Worm (Caenorhabditis elegans) whole organism, young adult: ENCODE measurements around the gene R148.8.

Experiments used
- B0019.2 ChIP-seq: fragments of 200-800 bp; sonication (Bioruptor generic); conservative IDR thresholded peaks from 2 replicates; pipeline ENCODE4 v1.3.6; 2022; ENCODE audit warnings: missing genetic modification reagents, missing genetic modification characterization, missing compliant biosample characterization
- C17E4.6 ChIP-seq: fragments of 200-800 bp; sonication (Bioruptor generic); IDR thresholded peaks from 2 replicates; pipeline ENCODE4 v1.3.6; 2022; ENCODE audit warnings: missing genetic modification reagents, missing genetic modification characterization, missing compliant biosample characterization
- D2030.7 ChIP-seq: fragments of 200-800 bp; sonication (Bioruptor generic); IDR thresholded peaks from 2 replicates; pipeline ENCODE4 v1.3.6; 2022; ENCODE audit warnings: missing genetic modification reagents, missing genetic modification characterization, missing compliant biosample characterization
- F33H1.4 ChIP-seq: fragments of 200-800 bp; sonication (Bioruptor generic); IDR thresholded peaks from 2 replicates; pipeline ENCODE4 v1.3.6; 2022; ENCODE audit warnings: missing genetic modification reagents, missing genetic modification characterization, missing compliant biosample characterization
- F37B4.10 ChIP-seq: fragments of 200-800 bp; sonication (Bioruptor generic); IDR thresholded peaks from 2 replicates; pipeline ENCODE4 v1.3.6; 2022; ENCODE audit warnings: missing genetic modification characterization, missing compliant biosample characterization
- K11D2.4 ChIP-seq: fragments of 200-800 bp; sonication (Bioruptor generic); IDR thresholded peaks from 2 replicates; pipeline ENCODE4 v1.3.6; 2022; ENCODE audit warnings: missing genetic modification reagents, missing genetic modification characterization, missing compliant biosample characterization
- Y53F4B.3 ChIP-seq: fragments of 200-800 bp; sonication (Bioruptor generic); IDR thresholded peaks from 2 replicates; pipeline ENCODE4 v1.3.6; 2022; ENCODE audit warnings: missing genetic modification reagents, missing genetic modification characterization, missing compliant biosample characterization
- ama-1 ChIP-seq, 3 experiments: fragments of 150-350 bp in 1 of 3; sonication (generic microtip) in 2 of 3; optimal IDR thresholded peaks; 2 replicates each; lab custom pipeline; 2014 to 2018; ENCODE audit warnings: missing biosample characterization in 2 of 3, missing genetic modification characterization in 2 of 3, missing genetic modification reagents in 2 of 3
- aptf-2 ChIP-seq: fragments of 200-800 bp; sonication (Bioruptor generic); conservative IDR thresholded peaks from 2 replicates; pipeline ENCODE4 v1.3.6; 2022; ENCODE audit warnings: missing genetic modification reagents, missing genetic modification characterization, missing compliant biosample characterization
- aptf-3 ChIP-seq: fragments of 200-800 bp; sonication (Bioruptor generic); IDR thresholded peaks from 2 replicates; pipeline ENCODE4 v1.3.6; 2022; ENCODE audit warnings: missing genetic modification characterization, missing compliant biosample characterization
- athp-1 ChIP-seq: sonication (generic microtip); optimal IDR thresholded peaks from 2 replicates; lab custom pipeline; 2017; ENCODE audit warnings: mild to moderate bottlenecking, missing genetic modification characterization, missing compliant biosample characterization
- bed-2 ChIP-seq: fragments of 200-800 bp; sonication (Bioruptor generic); IDR thresholded peaks from 2 replicates; pipeline ENCODE4 v1.3.6; 2022; ENCODE audit warnings: missing genetic modification reagents, missing genetic modification characterization, missing compliant biosample characterization
- cebp-2 ChIP-seq: fragments of 200-800 bp; sonication (Bioruptor generic); IDR thresholded peaks from 2 replicates; pipeline ENCODE4 v1.3.6; 2022; ENCODE audit warnings: missing genetic modification characterization, missing compliant biosample characterization
- ceh-27 ChIP-seq: fragments of 200-800 bp; sonication (Bioruptor generic); optimal IDR thresholded peaks from 2 replicates; lab custom pipeline; 2018; ENCODE audit warnings: mild to moderate bottlenecking, missing genetic modification characterization, moderate library complexity, missing compliant biosample characterization
- ceh-58 ChIP-seq: fragments of 200-800 bp; sonication (Bioruptor generic); IDR thresholded peaks from 2 replicates; pipeline ENCODE4 v1.3.6; 2022; ENCODE audit warnings: missing genetic modification characterization, missing compliant biosample characterization
- ceh-79 ChIP-seq: sonication (generic microtip); optimal IDR thresholded peaks from 2 replicates; lab custom pipeline; 2017; ENCODE audit warnings: mild to moderate bottlenecking, missing genetic modification characterization, missing compliant biosample characterization
- chd-7 ChIP-seq: sonication (generic microtip); optimal IDR thresholded peaks from 2 replicates; lab custom pipeline; 2016; ENCODE audit warnings: mild to moderate bottlenecking, missing genetic modification characterization, moderate library complexity, missing compliant biosample characterization
- egrh-3 ChIP-seq: fragments of 200-800 bp; sonication (Bioruptor generic); IDR thresholded peaks from 2 replicates; pipeline ENCODE4 v1.3.6; 2022; ENCODE audit warnings: missing genetic modification reagents, missing genetic modification characterization, missing compliant biosample characterization
- ekl-4 ChIP-seq: fragments of 200-800 bp; sonication (Bioruptor generic); IDR thresholded peaks from 2 replicates; pipeline ENCODE4 v1.3.6; 2022; ENCODE audit warnings: missing genetic modification reagents, missing genetic modification characterization, missing compliant biosample characterization
- fkh-3 ChIP-seq: sonication (generic microtip); optimal IDR thresholded peaks from 2 replicates; lab custom pipeline; 2016; ENCODE audit warnings: mild to moderate bottlenecking, missing genetic modification characterization, missing compliant biosample characterization
- gei-17 ChIP-seq: fragments of 200-800 bp; sonication (Bioruptor generic); optimal IDR thresholded peaks from 2 replicates; lab custom pipeline; 2018; ENCODE audit warnings: mild to moderate bottlenecking, missing genetic modification characterization, missing compliant biosample characterization
- hlh-12 ChIP-seq: sonication (generic microtip); optimal IDR thresholded peaks from 2 replicates; lab custom pipeline; 2016; ENCODE audit warnings: missing genetic modification characterization, missing compliant biosample characterization
- hlh-26 ChIP-seq: fragments of 200-800 bp; sonication (Bioruptor generic); conservative IDR thresholded peaks from 2 replicates; pipeline ENCODE4 v1.3.6; 2022; ENCODE audit warnings: missing genetic modification reagents, missing genetic modification characterization, missing compliant biosample characterization
- hmg-20 ChIP-seq: fragments of 200-800 bp; sonication (Bioruptor generic); IDR thresholded peaks from 2 replicates; pipeline ENCODE4 v1.3.6; 2022; ENCODE audit warnings: missing genetic modification reagents, missing genetic modification characterization, missing compliant biosample characterization
- let-526 ChIP-seq: fragments of 200-800 bp; sonication (Bioruptor generic); IDR thresholded peaks from 2 replicates; pipeline ENCODE4 v1.3.6; 2022; ENCODE audit warnings: missing genetic modification reagents, missing genetic modification characterization, missing compliant biosample characterization
- lin-26 ChIP-seq: fragments of 200-800 bp; sonication (Bioruptor generic); IDR thresholded peaks from 2 replicates; pipeline ENCODE4 v1.3.6; 2022; ENCODE audit warnings: missing genetic modification reagents, missing genetic modification characterization, missing compliant biosample characterization
- lir-1 ChIP-seq: fragments of 200-800 bp; sonication (Bioruptor generic); conservative IDR thresholded peaks from 2 replicates; pipeline ENCODE4 v1.3.6; 2022; ENCODE audit warnings: missing genetic modification reagents, missing genetic modification characterization, missing compliant biosample characterization
- madf-3 ChIP-seq: fragments of 200-800 bp; sonication (Bioruptor generic); IDR thresholded peaks from 2 replicates; pipeline ENCODE4 v1.3.6; 2022; ENCODE audit warnings: missing genetic modification reagents, missing genetic modification characterization, missing compliant biosample characterization
- madf-8 ChIP-seq: fragments of 200-800 bp; sonication (Bioruptor generic); conservative IDR thresholded peaks from 2 replicates; pipeline ENCODE4 v1.3.6; 2022; ENCODE audit warnings: missing genetic modification reagents, missing genetic modification characterization, missing compliant biosample characterization
- mel-28 ChIP-seq: sonication (generic microtip); optimal IDR thresholded peaks from 2 replicates; lab custom pipeline; 2016; ENCODE audit warnings: borderline replicate concordance, mild to moderate bottlenecking, missing genetic modification characterization, missing compliant biosample characterization
- nfya-1 ChIP-seq: sonication (generic microtip); optimal IDR thresholded peaks from 2 replicates; lab custom pipeline; 2017; ENCODE audit warnings: antibody characterized with exemption, missing compliant biosample characterization, missing genetic modification characterization, borderline replicate concordance; ENCODE audit not compliant: insufficient read depth
- nfyb-1 ChIP-seq: fragments of 200-800 bp; sonication (Bioruptor generic); IDR thresholded peaks from 2 replicates; pipeline ENCODE4 v1.3.6; 2022; ENCODE audit warnings: missing genetic modification reagents, missing genetic modification characterization, missing compliant biosample characterization
- nhr-80 ChIP-seq: sonication (generic microtip); optimal IDR thresholded peaks from 2 replicates; lab custom pipeline; 2016; ENCODE audit warnings: missing genetic modification characterization, missing compliant biosample characterization
- nhr-90 ChIP-seq: sonication (generic microtip); optimal IDR thresholded peaks from 2 replicates; lab custom pipeline; 2016; ENCODE audit warnings: missing genotype, mild to moderate bottlenecking, missing genetic modification characterization, missing compliant biosample characterization
- pbrm-1 ChIP-seq: fragments of 200-800 bp; sonication (Bioruptor generic); IDR thresholded peaks from 2 replicates; pipeline ENCODE4 v1.3.6; 2022; ENCODE audit warnings: missing genetic modification reagents, missing genetic modification characterization, missing compliant biosample characterization
- rcor-1 ChIP-seq: fragments of 200-800 bp; sonication (Bioruptor generic); IDR thresholded peaks from 2 replicates; pipeline ENCODE4 v1.3.6; 2022; ENCODE audit warnings: missing genetic modification reagents, missing genetic modification characterization, missing compliant biosample characterization
- rpc-1 ChIP-seq, 2 experiments: fragments of 150-350 bp in 1 of 2; sonication (generic microtip) in 1 of 2; optimal IDR thresholded peaks; 2 replicates each; lab custom pipeline; 2014 to 2018; ENCODE audit warnings: missing biosample characterization in 1 of 2, missing genetic modification characterization in 1 of 2, missing genetic modification reagents in 1 of 2, missing genotype in 1 of 2
- sdz-38 ChIP-seq: sonication (generic microtip); optimal IDR thresholded peaks from 2 replicates; lab custom pipeline; 2016; ENCODE audit warnings: missing genotype, missing genetic modification characterization, missing compliant biosample characterization
- sea-2 ChIP-seq: fragments of 200-800 bp; sonication (Bioruptor generic); IDR thresholded peaks from 2 replicates; pipeline ENCODE4 v1.3.6; 2022; ENCODE audit warnings: missing genetic modification characterization, missing compliant biosample characterization
- tbp1 ChIP-seq: fragments of 200-800 bp; sonication (Bioruptor generic); optimal IDR thresholded peaks from 2 replicates; lab custom pipeline; 2018; ENCODE audit warnings: mild to moderate bottlenecking, missing genetic modification characterization, missing compliant biosample characterization
- tlf-1 ChIP-seq: fragments of 200-800 bp; sonication (Bioruptor generic); optimal IDR thresholded peaks from 2 replicates; lab custom pipeline; 2018; ENCODE audit warnings: mild to moderate bottlenecking, missing genetic modification characterization, missing compliant biosample characterization
- unc-130 ChIP-seq: sonication (generic microtip); optimal IDR thresholded peaks from 2 replicates; lab custom pipeline; 2016; ENCODE audit warnings: missing genetic modification reagents, missing genetic modification characterization, missing compliant biosample characterization
- unc-62 ChIP-seq: fragments of 150-350 bp; optimal IDR thresholded peaks from 2 replicates; lab custom pipeline; 2014; ENCODE audit warnings: missing biosample characterization, missing genetic modification reagents, missing genetic modification characterization
- xnd-1 ChIP-seq: sonication (generic microtip); optimal IDR thresholded peaks from 2 replicates; lab custom pipeline; 2016; ENCODE audit warnings: missing genotype, missing genetic modification reagents, missing genetic modification characterization, missing compliant biosample characterization
- zfh-2 ChIP-seq: fragments of 200-800 bp; sonication (Bioruptor generic); conservative IDR thresholded peaks from 2 replicates; pipeline ENCODE4 v1.3.6; 2022; ENCODE audit warnings: missing genetic modification reagents, missing genetic modification characterization, missing compliant biosample characterization
- ztf-6 ChIP-seq: fragments of 200-800 bp; sonication (Bioruptor generic); IDR thresholded peaks from 2 replicates; pipeline ENCODE4 v1.3.6; 2022; ENCODE audit warnings: missing genetic modification reagents, missing genetic modification characterization, missing compliant biosample characterization

The R148.8 gene

ce11 chrIII:3165309-3165708, 26.0 kb upstream of the R148.8 start, which contains the start of gene R148.5:
R148.5 (plus strand) TSS chrIII:3165639.
- TF ChIP-seq lin-26 = no peak
- TF ChIP-seq nhr-90 (tag; lab: Kevin White, UChicago) = no peak
- TF ChIP-seq ceh-79 (tag; lab: Kevin White, UChicago) = no peak
- no peak for TF ChIP-seq ama-1 (optimal IDR thresholded peaks at IDR 0.05; lab: Kevin White, UChicago)
- TF ChIP-seq ama-1 (GFP tag; optimal IDR thresholded peaks at IDR 0.05; lab: Kevin White, UChicago) = no peak

ce11 chrIII:3169279-3169678, 22.0 kb upstream of the R148.8 start:
- no peak for TF ChIP-seq tlf-1
- TF ChIP-seq hmg-20 = no peak
- no peak for TF ChIP-seq unc-62 (GFP tag; lab: Kevin White, UChicago)
- no peak for TF ChIP-seq sdz-38 (tag; lab: Kevin White, UChicago)
- TF ChIP-seq gei-17 (GFP tag; lab: Kevin White, UChicago) = no peak
- no peak for TF ChIP-seq F33H1.4
- no peak for TF ChIP-seq ztf-6
- 0 out of 2 replicates have a peak, but pooled peaks have one; percentile 21 for TF ChIP-seq ceh-58
- TF ChIP-seq mel-28 = no peak
- TF ChIP-seq nhr-90 (tag; lab: Kevin White, UChicago) = no peak
- no peak for TF ChIP-seq rpc-1 (optimal IDR thresholded peaks at IDR 0.05; lab: Kevin White, UChicago)
- TF ChIP-seq rpc-1 (tag; optimal IDR thresholded peaks at IDR 0.05; lab: Kevin White, UChicago) = no peak
- no peak for TF ChIP-seq madf-3 (GFP tag; lab: Robert Waterston, UW)
- no peak for TF ChIP-seq hlh-12
- TF ChIP-seq fkh-3 (tag; lab: Kevin White, UChicago) = no peak
- no peak for TF ChIP-seq unc-130 (GFP tag; lab: Kevin White, UChicago)
- TF ChIP-seq F37B4.10 (GFP tag; lab: Robert Waterston, UW) = no peak
- peak; percentile 72 for TF ChIP-seq zfh-2 (GFP tag; lab: Robert Waterston, UW)
- TF ChIP-seq egrh-3 (GFP tag; lab: Robert Waterston, UW) = peak; percentile 24; the same call in 1 of the 2 replicates
- no peak for TF ChIP-seq ceh-27 (GFP tag; lab: Kevin White, UChicago)
- no peak for TF ChIP-seq cebp-2
- no peak for TF ChIP-seq C17E4.6 (GFP tag; lab: Robert Waterston, UW)
- TF ChIP-seq chd-7 (tag; lab: Kevin White, UChicago) = no peak

- TF ChIP-seq aptf-2 (GFP tag; lab: Robert Waterston, UW) = no peak
- no peak for TF ChIP-seq lir-1 (GFP tag; lab: Robert Waterston, UW)
- no peak for TF ChIP-seq xnd-1
- TF ChIP-seq bed-2 (GFP tag; lab: Robert Waterston, UW) = no peak
Observed at ce11 chrIII:3170538-3170937, 20.8 kb upstream of the R148.8 start.

ce11 chrIII:3171382-3171781, 19.9 kb upstream of the R148.8 start, which contains the start of gene R148.4:
R148.4 (plus strand) TSS chrIII:3171592.
- TF ChIP-seq rcor-1 (GFP tag; lab: Robert Waterston, UW) = 0 out of 2 replicates have a peak, but pooled peaks have one; percentile 25
- no peak for TF ChIP-seq let-526
- peak; percentile 89 for TF ChIP-seq madf-8
- TF ChIP-seq nhr-80 = no peak
- TF ChIP-seq hlh-26 (GFP tag; lab: Robert Waterston, UW) = no peak
- TF ChIP-seq sea-2 = no peak
- no peak for TF ChIP-seq K11D2.4 (GFP tag; lab: Robert Waterston, UW)
- TF ChIP-seq athp-1 (tag; lab: Kevin White, UChicago) = no peak
- TF ChIP-seq B0019.2 (GFP tag; lab: Robert Waterston, UW) = no peak
- no peak for TF ChIP-seq Y53F4B.3 (GFP tag; lab: Robert Waterston, UW)
- peak; percentile 54 for TF ChIP-seq tbp1 (GFP tag; lab: Kevin White, UChicago)
- peak; percentile 87 for TF ChIP-seq D2030.7 (GFP tag; lab: Robert Waterston, UW)
- TF ChIP-seq pbrm-1 = peak; percentile 61; the same call in 1 of the 2 replicates
- TF ChIP-seq aptf-3 (GFP tag; lab: Robert Waterston, UW) = no peak
- TF ChIP-seq ekl-4 (GFP tag; lab: Robert Waterston, UW) = 0 out of 2 replicates have a peak, but pooled peaks have one; percentile 32
- TF ChIP-seq nfyb-1 = no peak
- no peak for TF ChIP-seq nfya-1 (tag; lab: Kevin White, UChicago)
- TF ChIP-seq madf-3 (GFP tag; lab: Robert Waterston, UW) = no peak
